Worm (Caenorhabditis elegans) whole organism, young adult: ENCODE results near the gene F41B4.1.

Experiments
- B0019.2 ChIP-seq: fragments of 200-800 bp; sonication (Bioruptor generic); conservative IDR thresholded peaks from 2 replicates; pipeline ENCODE4 v1.3.6; 2022; ENCODE audit warnings: missing genetic modification reagents, missing genetic modification characterization, missing compliant biosample characterization
- C06A6.2 ChIP-seq: fragments of 200-800 bp; sonication (Bioruptor generic); conservative IDR thresholded peaks from 2 replicates; pipeline ENCODE4 v1.3.6; 2022; ENCODE audit warnings: missing genetic modification characterization, missing compliant biosample characterization
- bed-2 ChIP-seq: fragments of 200-800 bp; sonication (Bioruptor generic); IDR thresholded peaks from 2 replicates; pipeline ENCODE4 v1.3.6; 2022; ENCODE audit warnings: missing genetic modification reagents, missing genetic modification characterization, missing compliant biosample characterization
- rpc-1 ChIP-seq, 2 experiments: fragments of 150-350 bp in 1 of 2; sonication (generic microtip) in 1 of 2; optimal IDR thresholded peaks; 2 replicates each; lab custom pipeline; 2014 to 2018; ENCODE audit warnings: missing biosample characterization in 1 of 2, missing genetic modification characterization in 1 of 2, missing genetic modification reagents in 1 of 2, missing genotype in 1 of 2
- snpc-4 ChIP-seq, 5 experiments: fragments of 150-350 bp in 1 of 5; sonication (generic microtip) in 4 of 5; optimal IDR thresholded peaks; 2 replicates each; lab custom pipeline; 2014 to 2018; ENCODE audit warnings: missing genetic modification characterization in 5 of 5, missing biosample characterization in 3 of 5, antibody characterized with exemption in 2 of 5, mild to moderate bottlenecking in 2 of 5, missing compliant biosample characterization in 2 of 5, missing genotype in 2 of 5, moderate library complexity in 2 of 5, missing genetic modification reagents in 1 of 5
- tbp1 ChIP-seq: fragments of 200-800 bp; sonication (Bioruptor generic); optimal IDR thresholded peaks from 2 replicates; lab custom pipeline; 2018; ENCODE audit warnings: mild to moderate bottlenecking, missing genetic modification characterization, missing compliant biosample characterization
- unc-130 ChIP-seq: sonication (generic microtip); optimal IDR thresholded peaks from 2 replicates; lab custom pipeline; 2016; ENCODE audit warnings: missing genetic modification reagents, missing genetic modification characterization, missing compliant biosample characterization

- TF ChIP-seq rpc-1 (optimal IDR thresholded peaks at IDR 0.05; lab: Kevin White, UChicago) (no peak), rpc-1 (tag; optimal IDR thresholded peaks at IDR 0.05; lab: Kevin White, UChicago) (no peak), snpc-4 (GFP tag; optimal IDR thresholded peaks at IDR 0.05; lab: Kevin White, UChicago) (no peak), snpc-4 (tag; optimal IDR thresholded peaks at IDR 0.05; lab: Kevin White, UChicago) (no peak), unc-130 (no peak), tbp1 (GFP tag; lab: Kevin White, UChicago) (no peak), B0019.2 (GFP tag; lab: Robert Waterston, UW) (no peak), bed-2 (GFP tag; lab: Robert Waterston, UW) (no peak), C06A6.2 (no peak)
These were observed 40.2 kb upstream of the F41B4.1 start, which contains the start of gene odr-10 for ce11 chrX:6865839-6866238.
